Fruit fly (Drosophila melanogaster) whole organism, embryonic: ENCODE measurements around the gene Rab39.

ENCODE experiments used
- B-H1 ChIP-seq: fragments of 200-800 bp; sonication (Bioruptor generic); IDR thresholded peaks from 3 replicates; pipeline ENCODE4 v1.3.6; 2022; ENCODE audit warnings: missing biosample characterization, missing genetic modification characterization
- Bgb ChIP-seq: fragments of 200-800 bp; sonication (Bioruptor generic); IDR thresholded peaks from 2 replicates; pipeline ENCODE4 v1.3.6; 2022; ENCODE audit warnings: missing biosample characterization, missing genetic modification characterization; ENCODE audit not compliant: partially characterized antibody
- Bteb2 ChIP-seq: fragments of 200-800 bp; sonication (Bioruptor generic); optimal IDR thresholded peaks from 2 replicates; lab custom pipeline; 2016; ENCODE audit warnings: missing biosample characterization, missing genetic modification characterization
- CG10543 ChIP-seq: fragments of 200-800 bp; sonication (Bioruptor generic); optimal IDR thresholded peaks from 3 replicates; lab custom pipeline; 2017; ENCODE audit warnings: missing biosample characterization, mild to moderate bottlenecking, missing genetic modification characterization, moderate library complexity
- CG10654 ChIP-seq: fragments of 200-800 bp; sonication (Bioruptor generic); optimal IDR thresholded peaks from 2 replicates; lab custom pipeline; 2016; ENCODE audit warnings: missing biosample characterization, missing genetic modification characterization
- CG11093 ChIP-seq: fragments of 200-800 bp; sonication (Bioruptor generic); IDR thresholded peaks from 3 replicates; pipeline ENCODE4 v1.3.6; 2022; ENCODE audit warnings: missing biosample characterization, missing genetic modification characterization
- CG12219 ChIP-seq: fragments of 200-800 bp; sonication (Bioruptor generic); optimal IDR thresholded peaks from 3 replicates; lab custom pipeline; 2018; ENCODE audit warnings: missing biosample characterization, mild to moderate bottlenecking, missing genetic modification characterization
- CG12769 ChIP-seq: fragments of 200-800 bp; sonication (Bioruptor generic); optimal IDR thresholded peaks from 2 replicates; lab custom pipeline; 2019; ENCODE audit warnings: missing biosample characterization, mild to moderate bottlenecking, missing genetic modification characterization, moderate library complexity
- CG13296 ChIP-seq: fragments of 200-800 bp; sonication (Bioruptor generic); optimal IDR thresholded peaks from 3 replicates; lab custom pipeline; 2018; ENCODE audit warnings: missing biosample characterization, mild to moderate bottlenecking, missing genetic modification characterization
- CG14050 ChIP-seq: fragments of 200-800 bp; sonication (Bioruptor generic); IDR thresholded peaks from 3 replicates; pipeline ENCODE4 v1.3.6; 2022; ENCODE audit warnings: missing biosample characterization, missing genetic modification characterization
- CG14965 ChIP-seq: fragments of 200-800 bp; sonication (Bioruptor generic); optimal IDR thresholded peaks from 2 replicates; lab custom pipeline; 2016; ENCODE audit warnings: missing biosample characterization, missing genetic modification characterization, borderline replicate concordance
- CG15514 ChIP-seq: fragments of 200-800 bp; sonication (Bioruptor generic); optimal IDR thresholded peaks from 3 replicates; lab custom pipeline; 2017; ENCODE audit warnings: missing biosample characterization, missing genetic modification characterization, mild to moderate bottlenecking, moderate library complexity, missing genetic modification reagents
- CG17328 ChIP-seq: fragments of 200-800 bp; sonication (Bioruptor generic); IDR thresholded peaks from 2 replicates; pipeline ENCODE4 v1.3.6; 2022; ENCODE audit warnings: missing biosample characterization, missing genetic modification characterization
- CG17385 ChIP-seq: fragments of 200-800 bp; sonication (Bioruptor generic); optimal IDR thresholded peaks from 3 replicates; lab custom pipeline; 2018; ENCODE audit warnings: missing biosample characterization, mild to moderate bottlenecking, missing genetic modification characterization
- CG2678 ChIP-seq: fragments of 200-800 bp; sonication (Bioruptor generic); optimal IDR thresholded peaks from 3 replicates; lab custom pipeline; 2019; ENCODE audit warnings: missing biosample characterization, mild to moderate bottlenecking, missing genetic modification characterization, moderate library complexity
- CG2875 ChIP-seq: fragments of 200-800 bp; sonication (Bioruptor generic); optimal IDR thresholded peaks from 2 replicates; lab custom pipeline; 2017; ENCODE audit warnings: missing biosample characterization, mild to moderate bottlenecking, missing genetic modification characterization, missing genetic modification reagents
- CG3065 ChIP-seq: fragments of 200-800 bp; sonication (Bioruptor generic); optimal IDR thresholded peaks from 2 replicates; lab custom pipeline; 2016; ENCODE audit warnings: missing biosample characterization, missing genetic modification characterization
- CG33213 ChIP-seq: fragments of 200-800 bp; sonication (Bioruptor generic); optimal IDR thresholded peaks from 3 replicates; lab custom pipeline; 2016; ENCODE audit warnings: missing biosample characterization, missing genetic modification characterization
- CG3838 ChIP-seq: fragments of 200-800 bp; sonication (Bioruptor generic); optimal IDR thresholded peaks from 3 replicates; lab custom pipeline; 2016; ENCODE audit warnings: missing biosample characterization, missing genetic modification characterization
- CG5245 ChIP-seq: fragments of 200-800 bp; sonication (Bioruptor generic); optimal IDR thresholded peaks from 3 replicates; lab custom pipeline; 2016; ENCODE audit warnings: missing biosample characterization, missing genetic modification characterization
- CG7357 ChIP-seq: fragments of 200-800 bp; sonication (Bioruptor generic); IDR thresholded peaks from 3 replicates; pipeline ENCODE4 v1.3.6; 2022; ENCODE audit warnings: missing biosample characterization, missing genetic modification characterization
- CG9727 ChIP-seq: fragments of 200-800 bp; sonication (Bioruptor generic); optimal IDR thresholded peaks from 3 replicates; lab custom pipeline; 2017; ENCODE audit warnings: missing biosample characterization, mild to moderate bottlenecking, missing genetic modification characterization
- CG9932 ChIP-seq: fragments of 200-800 bp; sonication (Bioruptor generic); IDR thresholded peaks from 2 replicates; pipeline ENCODE4 v1.3.6; 2022; ENCODE audit warnings: missing biosample characterization, missing genetic modification characterization
- Chrac-16 ChIP-seq: fragments of 200-800 bp; sonication (Bioruptor generic); optimal IDR thresholded peaks from 3 replicates; lab custom pipeline; 2016; ENCODE audit warnings: missing biosample characterization, missing genetic modification characterization
- CoRest ChIP-seq: fragments of 200-800 bp; sonication (Bioruptor generic); optimal IDR thresholded peaks from 3 replicates; lab custom pipeline; 2018; ENCODE audit warnings: missing biosample characterization, mild to moderate bottlenecking, missing genetic modification characterization, moderate library complexity
- Ets65A ChIP-seq: fragments of 200-800 bp; sonication (Bioruptor generic); peaks from one replicate; lab custom pipeline; 2016; ENCODE audit warnings: missing biosample characterization, missing genetic modification characterization
- Fer1 ChIP-seq: fragments of 200-800 bp; sonication (Bioruptor generic); optimal IDR thresholded peaks from 2 replicates; lab custom pipeline; 2017; ENCODE audit warnings: missing biosample characterization, mild to moderate bottlenecking, missing genetic modification characterization
- HLH54F ChIP-seq: fragments of 200-800 bp; sonication (Bioruptor generic); optimal IDR thresholded peaks from 3 replicates; lab custom pipeline; 2016; ENCODE audit warnings: missing biosample characterization, missing genetic modification characterization
- Hr78 ChIP-seq, 2 experiments: fragments of 200-800 bp in 1 of 2; fragments of >200 bp in 1 of 2; sonication (Bioruptor generic) in 1 of 2; optimal IDR thresholded peaks; 2 replicates each; lab custom pipeline; 2017 to 2019; ENCODE audit warnings: missing biosample characterization in 2 of 2, missing genetic modification characterization in 2 of 2, mild to moderate bottlenecking in 1 of 2, moderate library complexity in 1 of 2
- Jarid2 ChIP-seq: fragments of 200-800 bp; sonication (Bioruptor generic); optimal IDR thresholded peaks from 3 replicates; lab custom pipeline; 2017; ENCODE audit warnings: mild to moderate bottlenecking, missing biosample characterization, missing genetic modification reagents, missing genetic modification characterization
- Mes4 ChIP-seq: fragments of 200-800 bp; sonication (Bioruptor generic); optimal IDR thresholded peaks from 2 replicates; lab custom pipeline; 2016; ENCODE audit warnings: missing biosample characterization, missing genetic modification characterization
- Nf-YC ChIP-seq: fragments of 200-800 bp; optimal IDR thresholded peaks from 3 replicates; lab custom pipeline; 2019; ENCODE audit warnings: missing biosample characterization, mild to moderate bottlenecking, missing genetic modification characterization, moderate library complexity
- Rfx ChIP-seq: fragments of 200-800 bp; sonication (Bioruptor generic); IDR thresholded peaks from 2 replicates; pipeline ENCODE4 v1.3.6; 2022; ENCODE audit warnings: missing biosample characterization, missing genetic modification characterization
- ac ChIP-seq: fragments of 200-800 bp; sonication (Bioruptor generic); optimal IDR thresholded peaks from 3 replicates; lab custom pipeline; 2017; ENCODE audit warnings: missing biosample characterization, mild to moderate bottlenecking, missing genetic modification characterization
- da ChIP-seq: fragments of 200-800 bp; sonication (Bioruptor generic); optimal IDR thresholded peaks from 2 replicates; lab custom pipeline; 2016; ENCODE audit warnings: missing biosample characterization, missing genetic modification characterization
- dmrt11E ChIP-seq: fragments of 200-800 bp; sonication (Bioruptor generic); optimal IDR thresholded peaks from 3 replicates; lab custom pipeline; 2018; ENCODE audit warnings: missing biosample characterization, mild to moderate bottlenecking, missing genetic modification characterization, moderate library complexity
- en ChIP-seq: fragments of 200-800 bp; sonication (Bioruptor generic); optimal IDR thresholded peaks from 2 replicates; lab custom pipeline; 2016; ENCODE audit warnings: missing biosample characterization, missing genetic modification characterization
- gcm ChIP-seq: fragments of 200-800 bp; sonication (Bioruptor generic); optimal IDR thresholded peaks from 2 replicates; lab custom pipeline; 2019; ENCODE audit warnings: missing biosample characterization, mild to moderate bottlenecking, missing genetic modification characterization, moderate library complexity
- gsb ChIP-seq: fragments of 200-800 bp; sonication (Bioruptor generic); IDR thresholded peaks from 2 replicates; pipeline ENCODE4 v1.3.6; 2022; ENCODE audit warnings: missing biosample characterization, missing genetic modification characterization
- gsb-n ChIP-seq: fragments of 200-800 bp; sonication (Bioruptor generic); optimal IDR thresholded peaks from 3 replicates; lab custom pipeline; 2018; ENCODE audit warnings: missing biosample characterization, mild to moderate bottlenecking, missing genetic modification characterization
- h ChIP-seq: fragments of >200 bp; optimal IDR thresholded peaks from 2 replicates; lab custom pipeline; 2017
- ham ChIP-seq: fragments of 200-800 bp; sonication (Bioruptor generic); IDR thresholded peaks from 2 replicates; pipeline ENCODE4 v1.3.6; 2022; ENCODE audit warnings: missing biosample characterization, missing genetic modification characterization
- hkb ChIP-seq, 2 experiments: fragments of 200-800 bp in 1 of 2; fragments of >200 bp in 1 of 2; sonication (Bioruptor generic) in 1 of 2; IDR thresholded peaks in 1 of 2; optimal IDR thresholded peaks in 1 of 2; 2 replicates each; pipeline versions ENCODE4 v1.3.6 to Lab custom; 2017 to 2022; ENCODE audit warnings: missing biosample characterization in 1 of 2, missing genetic modification characterization in 1 of 2
- nau ChIP-seq: fragments of 200-800 bp; sonication (Bioruptor generic); optimal IDR thresholded peaks from 3 replicates; lab custom pipeline; 2017; ENCODE audit warnings: missing biosample characterization, mild to moderate bottlenecking, missing genetic modification characterization, missing genetic modification reagents
- org-1 ChIP-seq: fragments of 200-800 bp; sonication (Bioruptor generic); optimal IDR thresholded peaks from 2 replicates; lab custom pipeline; 2017; ENCODE audit warnings: missing biosample characterization, missing genetic modification characterization
- pros ChIP-seq: fragments of 200-800 bp; sonication (Bioruptor generic); optimal IDR thresholded peaks from 3 replicates; lab custom pipeline; 2019; ENCODE audit warnings: missing biosample characterization, mild to moderate bottlenecking, missing genetic modification characterization, moderate library complexity
- ro ChIP-seq: fragments of 200-800 bp; sonication (Bioruptor generic); IDR thresholded peaks from 2 replicates; pipeline ENCODE4 v1.3.6; 2022; ENCODE audit warnings: missing biosample characterization, missing genetic modification characterization
- trem ChIP-seq: fragments of 200-800 bp; optimal IDR thresholded peaks from 3 replicates; lab custom pipeline; 2019; ENCODE audit warnings: missing biosample characterization, mild to moderate bottlenecking, missing genetic modification characterization, moderate library complexity
- wek ChIP-seq: fragments of 200-800 bp; sonication (Bioruptor generic); optimal IDR thresholded peaks from 3 replicates; lab custom pipeline; 2018; ENCODE audit warnings: missing biosample characterization, mild to moderate bottlenecking, missing genetic modification characterization, moderate library complexity
- wor ChIP-seq: fragments of 200-800 bp; sonication (Bioruptor generic); IDR thresholded peaks from 2 replicates; pipeline ENCODE4 v1.3.6; 2022; ENCODE audit warnings: missing biosample characterization, missing genetic modification characterization

The Rab39 gene

dm6 chrX:7702160-7702907 lies 32.4 kb upstream of the Rab39 start (continued):
- no peak for TF ChIP-seq CoRest (tag; lab: Kevin White, UChicago)
- no peak for TF ChIP-seq Bgb (GFP tag; lab: Robert Waterston, UW)
- no peak for TF ChIP-seq CG7357 (GFP tag; lab: Robert Waterston, UW)
- TF ChIP-seq CG10654 (GFP tag; lab: Kevin White, UChicago): no peak
- TF ChIP-seq CG11093 (GFP tag; lab: Robert Waterston, UW): no peak
- no peak for TF ChIP-seq CG14050 (GFP tag; lab: Robert Waterston, UW)
- TF ChIP-seq CG17385 (GFP tag; lab: Kevin White, UChicago): peak; percentile 88
- TF ChIP-seq Bteb2: no peak
- no peak for TF ChIP-seq ham (GFP tag; lab: Robert Waterston, UW)
- peak; percentile 7 for TF ChIP-seq gcm (GFP tag; lab: Kevin White, UChicago)
- no peak for TF ChIP-seq gsb (GFP tag; lab: Robert Waterston, UW)
- no peak for TF ChIP-seq wor (GFP tag; lab: Robert Waterston, UW)
- TF ChIP-seq CG2678 (tag; lab: Kevin White, UChicago): no peak
- no peak for TF ChIP-seq CG10543 (GFP tag; lab: Kevin White, UChicago)
- no peak for TF ChIP-seq h (lab: Kevin White, UChicago)
- no peak for TF ChIP-seq nau
- TF ChIP-seq ac (GFP tag; lab: Kevin White, UChicago): no peak
- no peak for TF ChIP-seq hkb (optimal IDR thresholded peaks at IDR 0.05; lab: Kevin White, UChicago)
- no peak for TF ChIP-seq hkb (GFP tag; IDR thresholded peaks at IDR 0.05; lab: Robert Waterston, UW)
- TF ChIP-seq CG3838: no peak
- peak; percentile 40 for TF ChIP-seq Nf-YC (tag; lab: Kevin White, UChicago)
- no peak for TF ChIP-seq CG13296
- no peak for TF ChIP-seq CG14965
- peak; percentile 49; the same call in 1 of the 2 replicates for TF ChIP-seq Rfx (GFP tag; lab: Robert Waterston, UW)
- TF ChIP-seq ro (GFP tag; lab: Robert Waterston, UW): no peak
- no peak for TF ChIP-seq CG2875 (GFP tag; lab: Kevin White, UChicago)
- TF ChIP-seq HLH54F: no peak
- peak; percentile 95 for TF ChIP-seq CG12769
- no peak for TF ChIP-seq CG12219 (GFP tag; lab: Kevin White, UChicago)
- no peak for TF ChIP-seq Hr78 (GFP tag; optimal IDR thresholded peaks at IDR 0.05; lab: Kevin White, UChicago)
- no peak for TF ChIP-seq CG9727 (GFP tag; lab: Kevin White, UChicago)
- TF ChIP-seq Jarid2 (GFP tag; lab: Kevin White, UChicago): no peak
- TF ChIP-seq gsb-n (tag; lab: Kevin White, UChicago): no peak
- TF ChIP-seq B-H1 (GFP tag; lab: Robert Waterston, UW): no peak
- TF ChIP-seq Mes4 (GFP tag; lab: Kevin White, UChicago): no peak
- TF ChIP-seq dmrt11E (tag; lab: Kevin White, UChicago): no peak
- TF ChIP-seq Chrac-16 (GFP tag; lab: Kevin White, UChicago): no peak
- no peak for TF ChIP-seq CG33213 (GFP tag; lab: Kevin White, UChicago)
- TF ChIP-seq trem (tag; lab: Kevin White, UChicago): no peak
- no peak for TF ChIP-seq da
- TF ChIP-seq CG3065 (GFP tag; lab: Kevin White, UChicago): no peak
- TF ChIP-seq org-1: no peak
- no peak for TF ChIP-seq CG15514
- no peak for TF ChIP-seq Ets65A
- no peak for TF ChIP-seq pros
- peak; percentile 38 for TF ChIP-seq wek (GFP tag; lab: Kevin White, UChicago)
- no peak for TF ChIP-seq en (GFP tag; lab: Kevin White, UChicago)
- no peak for TF ChIP-seq Fer1 (GFP tag; lab: Kevin White, UChicago)
- no peak for TF ChIP-seq CG5245 (GFP tag; lab: Kevin White, UChicago)
- TF ChIP-seq CG17328: 0 out of 2 replicates have a peak, but pooled peaks have one; percentile 39
- no peak for TF ChIP-seq CG9932 (GFP tag; lab: Robert Waterston, UW)
